Worm (Caenorhabditis elegans) whole organism, L1 larva: ENCODE results near the gene Y53F4B.27.

Experiments
- elt-2 ChIP-seq: sonication (generic microtip); optimal IDR thresholded peaks from 2 replicates; lab custom pipeline; 2016; ENCODE audit warnings: missing genetic modification characterization, mild to moderate bottlenecking, inconsistent platforms, missing compliant biosample characterization, missing genetic modification reagents
- fkh-10 ChIP-seq: sonication (generic microtip); optimal IDR thresholded peaks from 2 replicates; lab custom pipeline; 2017; ENCODE audit warnings: missing biosample characterization, missing genetic modification reagents, missing genetic modification characterization

DNA sequence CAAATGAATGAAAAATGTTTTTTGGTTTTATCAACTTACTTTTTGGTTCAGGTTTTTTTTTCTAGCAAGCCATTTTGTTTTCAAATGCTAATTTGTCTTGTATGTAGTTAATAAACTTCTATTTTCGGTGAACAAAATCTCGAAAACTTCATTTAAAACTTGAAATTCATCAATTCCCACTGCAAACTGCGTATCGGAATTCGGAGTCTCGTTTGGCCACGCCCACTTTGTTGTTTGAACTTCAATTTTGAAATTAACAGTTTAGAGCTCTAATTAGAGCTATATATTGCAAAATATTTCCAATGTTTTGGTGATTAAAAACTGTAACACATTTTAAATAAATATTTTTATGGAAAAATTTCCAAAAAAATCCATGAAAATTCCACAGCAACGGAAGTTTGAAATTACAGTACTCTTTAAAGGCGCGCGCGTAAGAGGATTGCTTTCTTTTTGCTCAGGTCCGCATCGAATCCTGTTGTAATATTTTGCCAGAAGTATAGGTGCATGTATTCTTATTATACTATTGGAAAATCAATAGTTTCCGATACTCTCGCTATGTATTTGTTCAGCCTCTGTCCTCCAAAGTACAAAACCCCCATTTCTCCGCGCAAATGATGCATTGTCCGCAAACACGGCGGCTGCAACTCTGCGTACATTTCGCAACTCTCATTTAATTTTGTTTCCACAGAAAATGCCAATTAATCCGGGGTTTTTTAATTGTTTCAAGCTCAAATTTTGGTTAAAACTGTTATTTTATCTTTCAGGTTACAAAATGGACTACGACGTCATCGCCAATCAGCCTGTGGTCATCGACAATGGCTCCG is 25.9 kb upstream of the Y53F4B.27 start, which contains the start of gene arp-1:
- TF ChIP-seq fkh-10: no peak
- TF ChIP-seq elt-2 (tag; lab: Kevin White, UChicago): no peak
